Fruit fly (Drosophila melanogaster): Measurements from ENCODE around the gene Girdin.

dm6 chr3L:3204348-3204747 lies 25.6 kb downstream of the Girdin start, which contains the start of gene CG33159:
- TF ChIP-seq tj (GFP tag; optimal IDR thresholded peaks at IDR 0.05) = no peak
- TF ChIP-seq CG11617 (GFP tag; optimal IDR thresholded peaks at IDR 0.05) = no peak
- TF ChIP-seq kay (GFP tag; ENCODE audit: borderline replicate concordance) = no peak
- no peak for TF ChIP-seq Clk (GFP tag; optimal IDR thresholded peaks at IDR 0.05)
- no peak for TF ChIP-seq cic (GFP tag; optimal IDR thresholded peaks at IDR 0.05)
- no peak for TF ChIP-seq pad (GFP tag; optimal IDR thresholded peaks at IDR 0.05)
- TF ChIP-seq Crg-1 (GFP tag; optimal IDR thresholded peaks at IDR 0.05) = no peak
- no peak for TF ChIP-seq cnc (optimal IDR thresholded peaks at IDR 0.05)
- no peak for TF ChIP-seq Hr96 (GFP tag; optimal IDR thresholded peaks at IDR 0.05)
- TF ChIP-seq CG33017 (tag; optimal IDR thresholded peaks at IDR 0.05) = no peak

Data from whole organism, adult.